Fruit fly (Drosophila melanogaster) whole organism, pupa: ENCODE data around the gene BicD.

Source experiments
- CG10348 ChIP-seq: fragments of 200-800 bp; sonication (Bioruptor generic); IDR thresholded peaks from 2 replicates; pipeline ENCODE4 v1.3.6; 2022; ENCODE audit warnings: missing biosample characterization, missing genetic modification characterization
- CG12605 ChIP-seq: fragments of 200-800 bp; sonication (Bioruptor generic); IDR thresholded peaks from 2 replicates; pipeline ENCODE4 v1.3.6; 2022; ENCODE audit warnings: missing biosample characterization, missing genetic modification characterization
- CG14655 ChIP-seq: fragments of 200-800 bp; sonication (Bioruptor generic); optimal IDR thresholded peaks from 3 replicates; lab custom pipeline; 2017; ENCODE audit warnings: mild to moderate bottlenecking, missing biosample characterization, missing genetic modification reagents, missing genetic modification characterization
- CG15710 ChIP-seq: fragments of 200-800 bp; sonication (Bioruptor generic); optimal IDR thresholded peaks from 2 replicates; lab custom pipeline; 2018; ENCODE audit warnings: missing biosample characterization, mild to moderate bottlenecking, missing genetic modification characterization, moderate library complexity
- CG17806 ChIP-seq: fragments of 200-800 bp; sonication (Bioruptor generic); optimal IDR thresholded peaks from 2 replicates; lab custom pipeline; 2018; ENCODE audit warnings: missing biosample characterization, mild to moderate bottlenecking, missing genetic modification characterization, moderate library complexity
- CG32121 ChIP-seq: fragments of 200-800 bp; sonication (Bioruptor generic); IDR thresholded peaks from 2 replicates; pipeline ENCODE4 v1.3.6; 2022; ENCODE audit warnings: missing biosample characterization, missing genetic modification characterization
- CG34367 ChIP-seq: fragments of 200-800 bp; sonication (Bioruptor generic); optimal IDR thresholded peaks from 2 replicates; lab custom pipeline; 2018; ENCODE audit warnings: missing biosample characterization, mild to moderate bottlenecking, missing genetic modification characterization
- CG4496 ChIP-seq: fragments of 200-800 bp; sonication (Bioruptor generic); IDR thresholded peaks from 3 replicates; pipeline ENCODE4 v1.3.6; 2022; ENCODE audit warnings: missing biosample characterization, missing genetic modification characterization
- CG8159 ChIP-seq: fragments of 200-800 bp; sonication (Bioruptor generic); optimal IDR thresholded peaks from 3 replicates; lab custom pipeline; 2018; ENCODE audit warnings: missing biosample characterization, mild to moderate bottlenecking, missing genetic modification characterization, moderate library complexity
- CG8301 ChIP-seq: fragments of 200-800 bp; sonication (Bioruptor generic); optimal IDR thresholded peaks from 2 replicates; lab custom pipeline; 2018; ENCODE audit warnings: missing biosample characterization, mild to moderate bottlenecking, missing genetic modification characterization
- CG9948 ChIP-seq: fragments of 200-800 bp; sonication (Bioruptor generic); optimal IDR thresholded peaks from 2 replicates; lab custom pipeline; 2018; ENCODE audit warnings: missing biosample characterization, mild to moderate bottlenecking, missing genetic modification characterization, moderate library complexity
- D1 ChIP-seq: fragments of 200-800 bp; sonication (Bioruptor generic); optimal IDR thresholded peaks from 2 replicates; lab custom pipeline; 2018; ENCODE audit warnings: missing biosample characterization, mild to moderate bottlenecking, missing genetic modification characterization, moderate library complexity
- EcR ChIP-seq: fragments of 200-800 bp; sonication (Bioruptor generic); optimal IDR thresholded peaks from 3 replicates; lab custom pipeline; 2019; ENCODE audit warnings: missing biosample characterization, missing genetic modification characterization, mild to moderate bottlenecking, moderate library complexity, missing genetic modification reagents
- Ets98B ChIP-seq: fragments of 200-800 bp; sonication (Bioruptor generic); IDR thresholded peaks from 2 replicates; pipeline ENCODE4 v1.3.6; 2022; ENCODE audit warnings: missing biosample characterization, missing genetic modification characterization
- Pif1A ChIP-seq: fragments of 200-800 bp; sonication (Bioruptor generic); optimal IDR thresholded peaks from 3 replicates; lab custom pipeline; 2016; ENCODE audit warnings: missing biosample characterization, missing genetic modification characterization
- Pif1B ChIP-seq: fragments of 200-800 bp; sonication (Bioruptor generic); optimal IDR thresholded peaks from 3 replicates; lab custom pipeline; 2016; ENCODE audit warnings: missing biosample characterization, missing genetic modification characterization
- Snoo ChIP-seq: fragments of 200-800 bp; sonication (Bioruptor generic); optimal IDR thresholded peaks from 3 replicates; lab custom pipeline; 2017; ENCODE audit warnings: missing biosample characterization, mild to moderate bottlenecking, missing genetic modification characterization, inconsistent platforms
- fd96Ca ChIP-seq: fragments of 200-800 bp; sonication (Bioruptor generic); IDR thresholded peaks from 3 replicates; pipeline ENCODE4 v1.3.6; 2022; ENCODE audit warnings: missing biosample characterization, missing genetic modification characterization
- gl ChIP-seq: fragments of 200-800 bp; sonication (Bioruptor generic); optimal IDR thresholded peaks from 2 replicates; lab custom pipeline; 2018; ENCODE audit warnings: missing biosample characterization, mild to moderate bottlenecking, missing genetic modification characterization
- rn ChIP-seq: fragments of 200-800 bp; sonication (Bioruptor generic); IDR thresholded peaks from 2 replicates; pipeline ENCODE4 v1.3.6; 2022; ENCODE audit warnings: missing biosample characterization, missing genetic modification characterization

The BicD gene

DNA sequence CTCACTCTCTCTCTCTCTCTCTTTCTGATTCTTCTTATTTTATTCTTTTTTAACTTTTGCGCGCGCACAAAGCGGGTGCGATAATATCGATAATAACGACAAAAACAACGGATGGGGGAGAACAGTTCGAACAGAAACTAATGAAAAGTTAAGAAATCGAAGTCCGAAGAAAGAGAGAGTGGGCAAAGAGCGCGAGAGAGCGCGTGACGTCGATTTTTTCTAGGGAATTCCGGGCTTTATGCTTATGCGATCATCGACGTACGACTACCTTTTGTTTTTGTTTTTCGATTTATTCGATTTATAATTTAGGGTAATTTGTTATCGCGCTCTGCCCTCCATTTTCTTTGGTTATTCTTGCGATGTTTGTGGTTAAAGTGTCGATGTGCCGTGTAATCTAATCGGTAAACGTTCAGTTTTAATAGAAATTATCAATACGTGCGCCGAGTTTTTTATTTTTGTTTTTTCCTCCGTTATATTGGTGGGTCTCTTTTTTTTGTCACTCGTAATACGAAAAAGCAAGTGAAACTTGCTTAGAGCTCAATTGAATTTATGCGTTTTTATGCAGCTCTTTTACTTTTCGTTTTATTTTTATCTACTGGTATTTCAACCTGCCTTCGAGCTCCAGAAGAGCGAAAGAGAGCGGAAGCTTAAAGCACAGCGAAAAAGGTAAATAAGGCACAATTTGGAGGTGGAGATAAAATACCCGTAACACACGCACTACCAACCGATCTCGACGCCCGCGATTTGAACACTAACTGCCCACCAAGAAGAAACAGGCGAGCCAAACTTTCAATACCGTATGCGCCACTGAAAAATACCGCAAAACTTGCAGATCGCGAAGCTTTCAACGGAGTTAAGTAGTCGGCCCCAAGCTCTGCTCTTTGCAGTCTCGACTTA lies 23.2 kb downstream of the BicD start, which contains the start of gene dl:
TSS of gene dl (minus strand) at position 757 of the 897 bp plus-strand sequence.
- TF ChIP-seq CG8301 = peak; percentile 68
- TF ChIP-seq CG8159 (tag; lab: Kevin White, UChicago) = no peak
- TF ChIP-seq CG12605 (GFP tag; lab: Robert Waterston, UW) = peak; percentile 62; the same call in 1 of the 2 replicates
- TF ChIP-seq CG14655 (GFP tag; lab: Kevin White, UChicago) = peak; percentile 69
- TF ChIP-seq CG9948 (tag; lab: Kevin White, UChicago) = peak; percentile 31
- peak; percentile 42 for TF ChIP-seq Pif1A
- peak; percentile 62 for TF ChIP-seq rn
- TF ChIP-seq CG10348 (GFP tag; lab: Robert Waterston, UW) = no peak
- peak; percentile 14 for TF ChIP-seq gl
- peak; percentile 22 for TF ChIP-seq EcR (GFP tag; lab: Kevin White, UChicago)
- no peak for TF ChIP-seq Snoo (tag; lab: Kevin White, UChicago)
- peak; percentile 27 for TF ChIP-seq CG15710 (tag; lab: Kevin White, UChicago)
- peak; percentile 68 for TF ChIP-seq CG32121 (GFP tag; lab: Robert Waterston, UW)
- TF ChIP-seq CG4496 (GFP tag; lab: Robert Waterston, UW) = peak; percentile 33; the same call in 2 of the 3 replicates
- TF ChIP-seq CG17806 (tag; lab: Kevin White, UChicago) = peak; percentile 7
- TF ChIP-seq Pif1B (GFP tag; lab: Kevin White, UChicago) = peak; percentile 50
- no peak for TF ChIP-seq D1
- TF ChIP-seq fd96Ca = peak; percentile 77
- TF ChIP-seq Ets98B (GFP tag; lab: Robert Waterston, UW) = peak; percentile 43

DNA sequence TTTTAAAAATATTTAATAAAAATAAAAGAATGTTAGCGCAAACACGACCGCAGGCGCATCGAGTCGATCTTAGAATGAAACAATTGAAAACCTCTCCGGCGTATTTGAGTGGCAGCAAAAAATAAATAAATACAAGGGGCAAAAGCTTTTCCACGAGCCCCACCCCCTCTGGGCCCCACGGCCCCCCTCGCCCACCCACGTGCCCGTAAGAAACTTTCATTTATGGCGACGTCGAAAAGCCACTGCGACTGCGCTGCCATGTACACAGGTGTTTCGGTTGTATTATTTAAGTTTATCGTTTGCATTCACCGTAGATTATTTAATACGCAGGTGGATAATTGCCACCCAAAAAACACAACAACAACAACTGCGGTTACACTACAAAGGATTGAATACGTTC lies 24.6 kb downstream of the BicD start:
- no peak for TF ChIP-seq CG14655 (GFP tag; lab: Kevin White, UChicago)
- TF ChIP-seq CG4496 (GFP tag; lab: Robert Waterston, UW) = peak; percentile 53; the same call in 2 of the 3 replicates
- TF ChIP-seq CG32121 (GFP tag; lab: Robert Waterston, UW) = 0 out of 2 replicates have a peak, but pooled peaks have one; percentile 27
- no peak for TF ChIP-seq CG8159 (tag; lab: Kevin White, UChicago)
- no peak; the same call in 1 of the 2 replicates for TF ChIP-seq Ets98B (GFP tag; lab: Robert Waterston, UW)

DNA sequence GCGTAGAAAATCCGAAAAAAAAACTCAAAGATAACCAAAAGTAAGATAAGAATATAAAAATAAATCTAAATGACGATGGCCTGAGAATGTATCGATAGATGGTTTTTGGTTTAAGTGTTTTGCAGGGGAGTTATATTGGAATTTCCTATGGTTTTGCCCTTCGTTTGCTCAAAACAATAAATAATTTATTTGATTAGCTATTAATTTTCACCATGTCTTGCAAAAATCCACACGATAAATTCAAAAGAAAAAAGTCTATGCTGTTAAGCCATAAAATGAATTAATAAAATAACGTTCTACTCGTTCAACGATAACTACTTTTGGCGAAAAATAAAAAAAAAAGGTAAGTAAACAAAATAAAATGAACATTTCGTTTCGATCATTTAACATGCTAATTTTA lies 25.9 kb downstream of the BicD start:
- TF ChIP-seq CG8301 (no peak), gl (no peak), CG15710 (tag; lab: Kevin White, UChicago) (no peak)

DNA sequence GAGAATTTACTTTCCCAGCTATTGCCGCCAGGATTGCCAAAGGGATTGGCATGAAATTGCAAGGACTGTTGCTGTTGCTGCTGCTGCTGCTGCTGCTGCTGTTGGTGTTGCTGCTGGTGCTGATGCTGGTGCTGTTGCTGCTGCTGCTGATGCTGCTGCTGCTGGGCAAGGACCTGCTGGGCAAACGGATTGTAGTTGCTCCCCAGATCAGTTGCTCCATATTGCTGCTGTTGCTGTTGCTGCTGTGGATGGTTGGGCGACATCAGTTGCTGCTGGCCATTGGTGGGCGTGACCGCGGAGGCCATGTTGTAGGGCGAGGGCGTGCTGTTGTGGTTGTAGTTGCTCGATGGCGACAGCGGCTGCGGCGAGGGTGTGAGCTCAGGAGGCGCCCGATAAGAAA lies 35.4 kb downstream of the BicD start:
- TF ChIP-seq CG15710 (tag; lab: Kevin White, UChicago) (no peak), CG34367 (tag; lab: Kevin White, UChicago) (no peak), EcR (GFP tag; lab: Kevin White, UChicago) (no peak), Pif1B (GFP tag; lab: Kevin White, UChicago) (no peak), CG8301 (no peak), CG12605 (GFP tag; lab: Robert Waterston, UW) (no peak), CG9948 (tag; lab: Kevin White, UChicago) (no peak), CG4496 (GFP tag; lab: Robert Waterston, UW) (no peak), CG17806 (tag; lab: Kevin White, UChicago) (no peak)

DNA sequence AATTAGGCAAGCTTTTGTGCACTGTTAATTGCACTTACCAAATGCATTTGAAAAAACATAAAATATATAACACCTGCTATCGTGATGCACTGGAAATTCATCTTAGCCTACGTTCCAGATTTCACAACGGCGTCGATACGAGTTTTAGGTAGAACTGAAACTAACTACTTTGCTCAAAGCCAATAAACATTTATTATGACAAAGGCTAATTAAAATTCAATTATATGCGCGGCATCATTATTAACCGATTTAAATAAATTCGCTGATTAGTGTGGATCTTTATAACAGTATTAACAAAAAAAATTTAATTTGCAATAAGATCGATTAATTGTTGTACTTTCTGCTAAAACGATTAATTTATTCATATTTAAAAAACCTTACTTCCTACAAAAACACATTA lies 36.5 kb downstream of the BicD start, which contains the start of gene CG33928:
TSS of gene CG33928 (minus strand) at position 101 of the 400 bp plus-strand sequence.
- TF ChIP-seq CG14655 (GFP tag; lab: Kevin White, UChicago) = no peak
- no peak for TF ChIP-seq Pif1A
- no peak for TF ChIP-seq CG8159 (tag; lab: Kevin White, UChicago)
- TF ChIP-seq CG9948 (tag; lab: Kevin White, UChicago) = no peak
- TF ChIP-seq D1 = no peak
- TF ChIP-seq rn = no peak
- TF ChIP-seq Pif1B (GFP tag; lab: Kevin White, UChicago) = no peak
- TF ChIP-seq CG32121 (GFP tag; lab: Robert Waterston, UW) = no peak
- no peak for TF ChIP-seq CG17806 (tag; lab: Kevin White, UChicago)
- TF ChIP-seq Ets98B (GFP tag; lab: Robert Waterston, UW) = no peak
- TF ChIP-seq, all 21 proteins: peak for 0

DNA sequence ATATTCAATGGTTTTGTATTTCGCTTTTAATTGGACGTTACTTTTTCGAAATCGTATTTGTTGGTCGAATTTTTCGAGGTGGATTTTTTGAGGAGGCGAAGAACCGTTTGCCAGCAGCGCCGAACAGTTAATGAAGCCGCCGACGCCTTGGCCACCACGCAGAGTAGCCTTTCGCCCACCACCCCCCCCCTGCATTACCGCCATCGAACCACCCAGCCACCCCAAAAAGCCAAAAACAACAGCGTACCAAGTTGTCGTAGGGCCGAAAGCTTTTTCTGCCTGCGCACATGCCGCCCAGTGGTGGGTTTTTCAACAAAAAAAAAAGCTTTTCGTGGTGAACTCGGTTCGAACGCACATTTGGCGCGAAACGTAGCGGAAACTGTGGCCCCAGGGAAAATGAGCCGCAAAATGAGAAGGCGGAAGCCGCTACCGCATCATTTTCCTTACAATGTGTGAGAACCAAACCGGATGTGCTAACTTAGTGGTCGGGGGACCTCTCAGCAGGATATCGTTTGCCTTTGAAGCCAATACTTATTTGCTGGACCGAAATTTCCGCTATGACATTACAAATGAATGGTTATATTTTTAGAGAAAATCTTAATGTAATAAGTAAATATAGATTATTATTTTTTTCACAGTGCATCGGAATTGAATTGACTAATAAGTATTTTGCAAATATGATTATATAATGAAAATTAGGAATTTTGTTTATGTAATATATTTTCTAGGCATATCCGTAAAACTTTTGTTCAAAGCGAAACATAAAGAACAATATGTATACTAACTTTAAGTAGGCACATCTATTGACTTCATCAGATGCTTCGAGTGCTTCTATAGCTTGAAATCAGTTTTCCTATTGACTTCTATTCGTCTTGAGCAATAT lies 39.7 kb downstream of the BicD start, which contains the start of the genes Dif and CG5043:
TSS of gene Dif (minus strand) at position 132 of the 883 bp plus-strand sequence.
TSS of gene CG5043 (plus strand) at position 833 of the 883 bp plus-strand sequence.
- TF ChIP-seq Ets98B (GFP tag; lab: Robert Waterston, UW) (peak; percentile 36; the same call in 1 of the 2 replicates), CG4496 (GFP tag; lab: Robert Waterston, UW) (peak; percentile 46; the same call in 1 of the 3 replicates), CG9948 (tag; lab: Kevin White, UChicago) (no peak), fd96Ca (no peak)
